Fruit fly (Drosophila melanogaster): ENCODE data around the gene bocks.
A peak's percentile ranks its signal among the peaks of the same experiment; 100 is the strongest.

Gene bocks

DNA sequence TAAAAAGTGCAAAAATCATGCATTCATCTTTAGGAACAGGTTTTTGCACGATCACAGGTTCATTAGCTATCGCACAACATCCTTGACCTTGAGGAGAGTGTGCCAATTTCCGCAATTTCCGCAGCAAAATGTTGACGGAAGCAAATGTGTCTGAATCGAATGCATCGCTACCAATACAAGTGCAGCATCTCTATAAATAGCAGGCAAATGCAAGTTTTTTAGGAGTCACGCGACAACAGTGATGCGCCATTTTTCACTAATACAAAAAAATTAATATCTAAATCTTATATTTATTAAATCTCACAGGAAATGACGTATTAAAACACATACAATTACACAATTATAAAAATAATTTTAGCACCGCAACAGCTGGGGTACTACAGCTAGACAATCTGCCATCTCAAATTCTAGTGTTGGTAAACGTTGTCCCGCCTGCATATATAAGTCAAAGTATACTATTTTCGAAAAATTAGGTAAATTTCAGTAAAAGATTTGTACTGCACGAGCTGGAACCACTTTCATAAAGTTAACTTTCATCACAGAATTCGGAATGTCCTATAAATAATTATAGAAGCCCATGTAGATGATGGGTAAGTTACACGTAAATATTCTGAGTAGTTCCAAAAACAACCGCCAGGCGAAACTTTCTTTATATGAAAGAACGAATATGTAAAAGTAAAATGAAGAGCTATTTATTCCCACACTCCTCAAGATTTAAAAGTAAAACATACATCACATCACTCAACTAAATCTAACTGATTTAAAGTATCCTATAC, 16.8 kb downstream of the bocks start, which contains the start of gene CG9399 (continued):
- TF ChIP-seq Hmr (GFP tag; optimal IDR thresholded peaks at IDR 0.05) (peak; percentile 97), Dek (tag; optimal IDR thresholded peaks at IDR 0.05) (peak; percentile 96), CG4404 (GFP tag; IDR thresholded peaks at IDR 0.05) (peak; percentile 97), gfzf (GFP tag; optimal IDR thresholded peaks at IDR 0.05) (peak; percentile 30), CG16863 (GFP tag; optimal IDR thresholded peaks at IDR 0.05) (peak; percentile 93), CG1603 (tag; optimal IDR thresholded peaks at IDR 0.05) (peak; percentile 83), CrebB (tag; optimal IDR thresholded peaks at IDR 0.05) (peak; percentile 94), kah (GFP tag; optimal IDR thresholded peaks at IDR 0.05) (peak; percentile 88), hkb (optimal IDR thresholded peaks at IDR 0.05) (no peak), hkb (GFP tag; IDR thresholded peaks at IDR 0.05) (peak; percentile 98), phol (tag; optimal IDR thresholded peaks at IDR 0.05) (peak; percentile 97), Taf1 (GFP tag; IDR thresholded peaks at IDR 0.05) (peak; percentile 91), CG18476 (GFP tag; optimal IDR thresholded peaks at IDR 0.05) (peak; percentile 95), D19B (GFP tag; optimal IDR thresholded peaks at IDR 0.05) (peak; percentile 81), tin (GFP tag; optimal IDR thresholded peaks at IDR 0.05) (peak; percentile 98), tll (GFP tag; optimal IDR thresholded peaks at IDR 0.05) (peak; percentile 20 to 90), D19A (tag; optimal IDR thresholded peaks at IDR 0.05) (peak; percentile 92), br (optimal IDR thresholded peaks at IDR 0.05) (no peak), bowl (GFP tag; IDR thresholded peaks at IDR 0.05) (peak; percentile 96), nmo (GFP tag; optimal IDR thresholded peaks at IDR 0.05) (peak; percentile 98), CG5245 (GFP tag; optimal IDR thresholded peaks at IDR 0.05) (peak; percentile 94), aop (GFP tag; IDR thresholded peaks at IDR 0.05) (peak; percentile 96), Doc3 (GFP tag; IDR thresholded peaks at IDR 0.05; ENCODE audit: partially characterized antibody) (0 out of 3 replicates have a peak, but pooled peaks have one; percentile 43), CG8765 (GFP tag; IDR thresholded peaks at IDR 0.05) (peak; percentile 97), CG15696 (tag; optimal IDR thresholded peaks at IDR 0.05) (peak; percentile 92), cas (GFP tag; IDR thresholded peaks at IDR 0.05) (peak; percentile 95), CG34376 (GFP tag; optimal IDR thresholded peaks at IDR 0.05) (peak; percentile 64), CG6683 (GFP tag; optimal IDR thresholded peaks at IDR 0.05) (peak; percentile 86), abd-A (tag; optimal IDR thresholded peaks at IDR 0.05) (peak; percentile 26), Hmx (GFP tag; optimal IDR thresholded peaks at IDR 0.05) (peak; percentile 88), Fer3 (tag; optimal IDR thresholded peaks at IDR 0.05) (peak; percentile 96), CG9817 (tag; optimal IDR thresholded peaks at IDR 0.05) (peak; percentile 94), croc (GFP tag; conservative IDR thresholded peaks at IDR 0.05) (peak; percentile 95), zen (tag; optimal IDR thresholded peaks at IDR 0.05) (peak; percentile 95), sna (GFP tag; IDR thresholded peaks at IDR 0.05; ENCODE audit: partially characterized antibody) (0 out of 2 replicates have a peak, but pooled peaks have one; percentile 33), Mrtf (GFP tag; IDR thresholded peaks at IDR 0.05) (peak; percentile 98), NC2α (GFP tag; optimal IDR thresholded peaks at IDR 0.05) (peak; percentile 81), lola (GFP tag; optimal IDR thresholded peaks at IDR 0.05) (peak in 1 of 3 experiments; percentile 98), Blimp-1 (GFP tag; optimal IDR thresholded peaks at IDR 0.05) (peak; percentile 95), CG30020 (tag; optimal IDR thresholded peaks at IDR 0.05) (peak; percentile 85), CG18011 (GFP tag; optimal IDR thresholded peaks at IDR 0.05) (peak; percentile 90), CG14667 (GFP tag; IDR thresholded peaks at IDR 0.05) (peak; percentile 98), CG8924 (tag; optimal IDR thresholded peaks at IDR 0.05) (peak; percentile 97), trem (tag; optimal IDR thresholded peaks at IDR 0.05) (peak; percentile 93), CG2889 (GFP tag; IDR thresholded peaks at IDR 0.05) (peak; percentile 97), CG7928 (GFP tag; optimal IDR thresholded peaks at IDR 0.05) (peak; percentile 72), bigmax (GFP tag; optimal IDR thresholded peaks at IDR 0.05) (peak; percentile 71), CG14050 (GFP tag; IDR thresholded peaks at IDR 0.05) (peak; percentile 97)

All from whole organism, embryonic.